Worm (Caenorhabditis elegans): Measurements from ENCODE around the gene Y57G11C.30.

- TF ChIP-seq him-1 (tag; optimal IDR thresholded peaks at IDR 0.05) (no peak), dao-5 (tag; optimal IDR thresholded peaks at IDR 0.05) (no peak)
Measured at ce11 chrIV:14985019-14985418, 46.3 kb downstream of the Y57G11C.30 start.
